In the genomic region with DNA sequence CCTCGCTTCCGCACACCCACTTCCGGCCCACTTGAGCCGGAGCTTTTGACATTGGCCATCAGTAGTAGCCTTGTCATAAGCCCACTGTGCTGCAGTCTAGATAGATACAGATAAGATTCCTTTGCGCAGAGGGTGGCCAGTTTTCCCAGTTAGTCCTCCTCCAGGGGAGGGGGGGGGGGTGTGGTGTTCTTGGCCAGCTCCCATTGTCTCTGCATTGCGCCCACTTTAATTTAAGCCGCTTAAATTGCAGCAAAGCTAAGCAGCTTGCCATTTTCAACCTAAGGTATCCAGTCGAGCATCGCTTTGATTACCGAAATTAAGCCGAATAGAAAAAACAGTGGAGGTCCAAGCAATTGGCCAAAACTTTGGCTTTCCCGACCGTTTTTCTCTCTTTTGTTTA, we compare ENCODE assay signal across 2 fruit fly cellular contexts.
TF ChIP-seq lines count a peak whose summit lies in the region.

No protein-coding gene starts in this region.

- no peak for TF ChIP-seq CTCF in whole organism, embryonic (GFP tag; optimal IDR thresholded peaks at IDR 0.05; lab: Kevin White, UChicago)

TF ChIP-seq in whole organism, embryonic, 481 proteins besides CTCF, POLR2A, EP300 and RAD21:
- 0 out of 3 replicates have a peak, but pooled peaks have one; percentile 18 for TF ChIP-seq so (GFP tag; IDR thresholded peaks at IDR 0.05; lab: Robert Waterston, UW)
- TF ChIP-seq CG1603 (tag; optimal IDR thresholded peaks at IDR 0.05; lab: Kevin White, UChicago): no peak
- TF ChIP-seq Rfx (GFP tag; IDR thresholded peaks at IDR 0.05; lab: Robert Waterston, UW): no peak
- TF ChIP-seq CG3065 (GFP tag; optimal IDR thresholded peaks at IDR 0.05; lab: Kevin White, UChicago): no peak
- TF ChIP-seq CrebB (tag; optimal IDR thresholded peaks at IDR 0.05; lab: Kevin White, UChicago): no peak
- peak; percentile 39 for TF ChIP-seq Hr39 (optimal IDR thresholded peaks at IDR 0.05; lab: Kevin White, UChicago)
- TF ChIP-seq Asciz (GFP tag; optimal IDR thresholded peaks at IDR 0.05; lab: Kevin White, UChicago): no peak

TF ChIP-seq in whole organism, wandering third instar larva, 38 proteins besides CTCF, POLR2A, EP300 and RAD21:
- peak; percentile 94 for TF ChIP-seq Dfd (GFP tag; optimal IDR thresholded peaks at IDR 0.05; lab: Kevin White, UChicago)
- TF ChIP-seq rgr (GFP tag; optimal IDR thresholded peaks at IDR 0.05; lab: Kevin White, UChicago): no peak
